Worm (Caenorhabditis elegans) whole organism, L2 larva: Measurements from ENCODE around the gene F41C3.2.

Experiments used
- aly-2 ChIP-seq: fragments of 150-350 bp; optimal IDR thresholded peaks from 2 replicates; lab custom pipeline; 2014; ENCODE audit warnings: missing biosample characterization, missing genetic modification characterization
- nhr-11 ChIP-seq: fragments of 150-350 bp; optimal IDR thresholded peaks from 2 replicates; lab custom pipeline; 2014; ENCODE audit warnings: missing biosample characterization, missing genetic modification characterization

ce11 chrII:4726750-4727384 is 22.9 kb upstream of the F41C3.2 start:
- TF ChIP-seq aly-2 (tag; lab: Kevin White, UChicago) (no peak), nhr-11 (tag; lab: Kevin White, UChicago) (no peak)
